Fruit fly (Drosophila melanogaster): ENCODE results near the gene CG31668.

Gene CG31668

dm6 chr2L:2201107-2201561, 4.8 kb downstream of the CG31668 start (continued):
- TF ChIP-seq ash1 (GFP tag; optimal IDR thresholded peaks at IDR 0.05) (no peak), CG12071 (GFP tag; optimal IDR thresholded peaks at IDR 0.05) (peak; percentile 64), CG7963 (GFP tag; IDR thresholded peaks at IDR 0.05; ENCODE audit: partially characterized antibody) (no peak), Asciz (GFP tag; optimal IDR thresholded peaks at IDR 0.05) (peak; percentile 95), Dfd (GFP tag; optimal IDR thresholded peaks at IDR 0.05) (no peak), HLH4C (GFP tag; IDR thresholded peaks at IDR 0.05; ENCODE audit: partially characterized antibody) (no peak), GATAe (GFP tag; conservative IDR thresholded peaks at IDR 0.05) (no peak), TFAM (GFP tag; optimal IDR thresholded peaks at IDR 0.05) (peak; percentile 67), E2f1 (GFP tag; IDR thresholded peaks at IDR 0.05) (peak; percentile 73), CG32772 (GFP tag; IDR thresholded peaks at IDR 0.05) (peak; percentile 67; the same call in 1 of the 2 replicates), Ada2b (GFP tag; IDR thresholded peaks at IDR 0.05) (peak; percentile 52), CHES-1-like (GFP tag; optimal IDR thresholded peaks at IDR 0.05) (no peak), D (optimal IDR thresholded peaks at IDR 0.05) (no peak), D (GFP tag; optimal IDR thresholded peaks at IDR 0.05) (peak; percentile 96), slbo (GFP tag; IDR thresholded peaks at IDR 0.05) (0 out of 2 replicates have a peak, but pooled peaks have one; percentile 25), CG1647 (GFP tag; optimal IDR thresholded peaks at IDR 0.05) (peak; percentile 46), Adf1 (GFP tag; IDR thresholded peaks at IDR 0.05) (no peak), CG6791 (GFP tag; IDR thresholded peaks at IDR 0.05; ENCODE audit: partially characterized antibody) (no peak), Tbp (GFP tag; optimal IDR thresholded peaks at IDR 0.05) (no peak), dysf (GFP tag; IDR thresholded peaks at IDR 0.05) (peak; percentile 58; the same call in 1 of the 3 replicates), fu2 (GFP tag; optimal IDR thresholded peaks at IDR 0.05) (no peak), CG15479 (GFP tag; optimal IDR thresholded peaks at IDR 0.05) (no peak), CG12659 (GFP tag; optimal IDR thresholded peaks at IDR 0.05) (peak; percentile 71), Usf (GFP tag; optimal IDR thresholded peaks at IDR 0.05) (peak; percentile 67), CG9876 (GFP tag; optimal IDR thresholded peaks at IDR 0.05) (peak; percentile 10), jing (GFP tag; optimal IDR thresholded peaks at IDR 0.05) (peak; percentile 52), CG14050 (GFP tag; IDR thresholded peaks at IDR 0.05) (no peak), CG12744 (GFP tag; optimal IDR thresholded peaks at IDR 0.05) (no peak), maf-S (GFP tag; optimal IDR thresholded peaks at IDR 0.05) (peak; percentile 48), CG2712 (tag; optimal IDR thresholded peaks at IDR 0.05) (peak; percentile 94), usp (GFP tag; optimal IDR thresholded peaks at IDR 0.05) (no peak), CG15269 (tag; optimal IDR thresholded peaks at IDR 0.05) (peak; percentile 50), Eip74EF (GFP tag; optimal IDR thresholded peaks at IDR 0.05) (peak in 1 of 2 experiments; percentile 88), CG7928 (GFP tag; optimal IDR thresholded peaks at IDR 0.05) (no peak), CG7372 (GFP tag; IDR thresholded peaks at IDR 0.05) (peak; percentile 28; the same call in 1 of the 2 replicates), fd96Cb (tag; optimal IDR thresholded peaks at IDR 0.05) (peak; percentile 88), CG3281 (GFP tag; optimal IDR thresholded peaks at IDR 0.05) (peak; percentile 34), twi (tag; optimal IDR thresholded peaks at IDR 0.05) (peak; percentile 79), klu (GFP tag; IDR thresholded peaks at IDR 0.05) (no peak), CG30403 (GFP tag; optimal IDR thresholded peaks at IDR 0.05) (peak; percentile 87), CG17186 (GFP tag; optimal IDR thresholded peaks at IDR 0.05) (peak; percentile 71), CG4617 (GFP tag; optimal IDR thresholded peaks at IDR 0.05; ENCODE audit: borderline replicate concordance) (peak; percentile 51), shn (GFP tag; optimal IDR thresholded peaks at IDR 0.05) (peak; percentile 73), CG7839 (tag; optimal IDR thresholded peaks at IDR 0.05) (peak; percentile 80), CG33557 (GFP tag; optimal IDR thresholded peaks at IDR 0.05) (peak; percentile 96), HLH3B (GFP tag; IDR thresholded peaks at IDR 0.05) (peak; percentile 71), h (optimal IDR thresholded peaks at IDR 0.05) (no peak), CG5180 (GFP tag; optimal IDR thresholded peaks at IDR 0.05) (no peak), CG34224 (GFP tag; IDR thresholded peaks at IDR 0.05; ENCODE audit: partially characterized antibody) (no peak), slp2 (GFP tag; optimal IDR thresholded peaks at IDR 0.05) (peak; percentile 81), Xrp1 (GFP tag; IDR thresholded peaks at IDR 0.05) (peak; percentile 87)
